Fruit fly (Drosophila melanogaster) whole organism, embryonic: ENCODE measurements around the gene Setx.
A peak's percentile ranks its signal among the peaks of the same experiment; 100 is the strongest.

Source experiments
- C15 ChIP-seq: fragments of 200-800 bp; sonication (Bioruptor generic); IDR thresholded peaks from 3 replicates; pipeline ENCODE4 v1.3.6; 2022; ENCODE audit warnings: missing biosample characterization, missing genetic modification characterization
- CG10267 ChIP-seq: fragments of 200-800 bp; sonication (Bioruptor generic); optimal IDR thresholded peaks from 2 replicates; lab custom pipeline; 2018; ENCODE audit warnings: missing biosample characterization, mild to moderate bottlenecking, missing genetic modification characterization, moderate library complexity
- CG10431 ChIP-seq: fragments of 200-800 bp; sonication (Bioruptor generic); optimal IDR thresholded peaks from 3 replicates; lab custom pipeline; 2018; ENCODE audit warnings: missing biosample characterization, mild to moderate bottlenecking, missing genetic modification characterization
- CG11560 ChIP-seq: fragments of 200-800 bp; sonication (Bioruptor generic); IDR thresholded peaks from 3 replicates; pipeline ENCODE4 v1.3.6; 2022; ENCODE audit warnings: missing biosample characterization, missing genetic modification characterization
- CG11723 ChIP-seq: fragments of 200-800 bp; sonication (Bioruptor generic); optimal IDR thresholded peaks from 2 replicates; lab custom pipeline; 2017; ENCODE audit warnings: missing biosample characterization, mild to moderate bottlenecking, missing genetic modification characterization
- CG12104 ChIP-seq: fragments of 200-800 bp; sonication (Bioruptor generic); optimal IDR thresholded peaks from 3 replicates; lab custom pipeline; 2016; ENCODE audit warnings: missing biosample characterization, missing genetic modification characterization
- CG13424 ChIP-seq: fragments of 200-800 bp; sonication (Bioruptor generic); optimal IDR thresholded peaks from 2 replicates; lab custom pipeline; 2019; ENCODE audit warnings: missing biosample characterization, mild to moderate bottlenecking, missing genetic modification characterization, moderate library complexity
- CG13775 ChIP-seq: fragments of 200-800 bp; sonication (Bioruptor generic); optimal IDR thresholded peaks from 3 replicates; lab custom pipeline; 2017; ENCODE audit warnings: missing biosample characterization, mild to moderate bottlenecking, missing genetic modification characterization
- CG14050 ChIP-seq: fragments of 200-800 bp; sonication (Bioruptor generic); IDR thresholded peaks from 3 replicates; pipeline ENCODE4 v1.3.6; 2022; ENCODE audit warnings: missing biosample characterization, missing genetic modification characterization
- CG17829 ChIP-seq: fragments of 200-800 bp; optimal IDR thresholded peaks from 2 replicates; lab custom pipeline; 2019; ENCODE audit warnings: missing biosample characterization, mild to moderate bottlenecking, missing genetic modification characterization, moderate library complexity
- CG18011 ChIP-seq: fragments of 200-800 bp; sonication (Bioruptor generic); optimal IDR thresholded peaks from 2 replicates; lab custom pipeline; 2017; ENCODE audit warnings: missing biosample characterization, missing genetic modification characterization, mild to moderate bottlenecking, moderate library complexity, missing genotype
- CG18599 ChIP-seq: fragments of 200-800 bp; sonication (Bioruptor generic); optimal IDR thresholded peaks from 3 replicates; lab custom pipeline; 2017; ENCODE audit warnings: missing biosample characterization, missing genetic modification characterization, mild to moderate bottlenecking, moderate library complexity, missing genetic modification reagents
- CG2116 ChIP-seq: fragments of 200-800 bp; sonication (Bioruptor generic); optimal IDR thresholded peaks from 3 replicates; lab custom pipeline; 2018; ENCODE audit warnings: missing biosample characterization, mild to moderate bottlenecking, missing genetic modification characterization
- CG2875 ChIP-seq: fragments of 200-800 bp; sonication (Bioruptor generic); optimal IDR thresholded peaks from 2 replicates; lab custom pipeline; 2017; ENCODE audit warnings: missing biosample characterization, mild to moderate bottlenecking, missing genetic modification characterization, missing genetic modification reagents
- CG31365 ChIP-seq: fragments of 200-800 bp; sonication (Bioruptor generic); optimal IDR thresholded peaks from 2 replicates; lab custom pipeline; 2018; ENCODE audit warnings: missing biosample characterization, mild to moderate bottlenecking, missing genetic modification characterization
- CG31388 ChIP-seq: fragments of 200-800 bp; sonication (Bioruptor generic); optimal IDR thresholded peaks from 2 replicates; lab custom pipeline; 2016; ENCODE audit warnings: missing biosample characterization, missing genetic modification characterization
- CG31441 ChIP-seq: fragments of 200-800 bp; sonication (Bioruptor generic); IDR thresholded peaks from 2 replicates; pipeline ENCODE4 v1.3.6; 2022; ENCODE audit warnings: missing biosample characterization, missing genetic modification characterization
- CG32772 ChIP-seq: fragments of 200-800 bp; sonication (Bioruptor generic); IDR thresholded peaks from 2 replicates; pipeline ENCODE4 v1.3.6; 2022; ENCODE audit warnings: missing biosample characterization, missing genetic modification characterization
- CG3847 ChIP-seq: fragments of 200-800 bp; sonication (Bioruptor generic); IDR thresholded peaks from 2 replicates; pipeline ENCODE4 v1.3.6; 2022; ENCODE audit warnings: missing biosample characterization, missing genetic modification characterization
- CG6272 ChIP-seq: fragments of 200-800 bp; sonication (Bioruptor generic); IDR thresholded peaks from 2 replicates; pipeline ENCODE4 v1.3.6; 2022; ENCODE audit warnings: missing biosample characterization, missing genetic modification characterization
- CG7928 ChIP-seq: fragments of 200-800 bp; sonication (Bioruptor generic); optimal IDR thresholded peaks from 2 replicates; lab custom pipeline; 2017; ENCODE audit warnings: missing biosample characterization, mild to moderate bottlenecking, missing genetic modification characterization
- CG8388 ChIP-seq: fragments of 200-800 bp; sonication (Bioruptor generic); optimal IDR thresholded peaks from 2 replicates; lab custom pipeline; 2019; ENCODE audit warnings: missing biosample characterization, mild to moderate bottlenecking, missing genetic modification characterization, moderate library complexity
- CG9215 ChIP-seq: fragments of 200-800 bp; sonication (Bioruptor generic); IDR thresholded peaks from 2 replicates; pipeline ENCODE4 v1.3.6; 2022; ENCODE audit warnings: missing biosample characterization, missing genetic modification characterization
- Chrac-16 ChIP-seq: fragments of 200-800 bp; sonication (Bioruptor generic); optimal IDR thresholded peaks from 3 replicates; lab custom pipeline; 2016; ENCODE audit warnings: missing biosample characterization, missing genetic modification characterization
- CrebB ChIP-seq: fragments of 200-800 bp; sonication (Bioruptor generic); optimal IDR thresholded peaks from 3 replicates; lab custom pipeline; 2018; ENCODE audit warnings: missing biosample characterization, mild to moderate bottlenecking, missing genetic modification characterization
- Dek ChIP-seq: fragments of 200-800 bp; sonication (Bioruptor generic); optimal IDR thresholded peaks from 3 replicates; lab custom pipeline; 2019; ENCODE audit warnings: missing biosample characterization, mild to moderate bottlenecking, missing genetic modification characterization, moderate library complexity
- Doc2 ChIP-seq: fragments of 200-800 bp; sonication (Bioruptor generic); IDR thresholded peaks from 2 replicates; pipeline ENCODE4 v1.3.6; 2022; ENCODE audit warnings: missing biosample characterization, missing genetic modification characterization
- E2f1 ChIP-seq: fragments of 200-800 bp; sonication (Bioruptor generic); IDR thresholded peaks from 2 replicates; pipeline ENCODE4 v1.3.6; 2022; ENCODE audit warnings: missing biosample characterization, missing genetic modification characterization
- Gsc ChIP-seq: fragments of 200-800 bp; sonication (Bioruptor generic); IDR thresholded peaks from 2 replicates; pipeline ENCODE4 v1.3.6; 2022; ENCODE audit warnings: missing biosample characterization, missing genetic modification characterization
- HHEX ChIP-seq: fragments of 200-800 bp; sonication (Bioruptor generic); optimal IDR thresholded peaks from 3 replicates; lab custom pipeline; 2017; ENCODE audit warnings: missing biosample characterization, mild to moderate bottlenecking, missing genetic modification characterization, missing genetic modification reagents
- NFAT ChIP-seq: fragments of 200-800 bp; sonication (Bioruptor generic); IDR thresholded peaks from 2 replicates; pipeline ENCODE4 v1.3.6; 2022; ENCODE audit warnings: missing biosample characterization, missing genetic modification characterization
- Neu2 ChIP-seq: fragments of 200-800 bp; sonication (Bioruptor generic); optimal IDR thresholded peaks from 3 replicates; lab custom pipeline; 2016; ENCODE audit warnings: missing biosample characterization, missing genetic modification characterization, borderline replicate concordance
- Scr ChIP-seq: fragments of 200-800 bp; sonication (Bioruptor generic); IDR thresholded peaks from 2 replicates; pipeline ENCODE4 v1.3.6; 2022; ENCODE audit warnings: missing biosample characterization, missing genetic modification characterization; ENCODE audit not compliant: partially characterized antibody
- Sry-δ ChIP-seq: fragments of 200-800 bp; sonication (Bioruptor generic); optimal IDR thresholded peaks from 2 replicates; lab custom pipeline; 2016; ENCODE audit warnings: missing biosample characterization, missing genetic modification characterization
- Stat92E ChIP-seq, 3 experiments: fragments of >200 bp in 2 of 3; fragments of 200-800 bp in 1 of 3; sonication (Bioruptor generic) in 1 of 3; optimal IDR thresholded peaks; 2 replicates each; lab custom pipeline; 2017 to 2019; ENCODE audit warnings: missing biosample characterization in 3 of 3, missing genetic modification characterization in 3 of 3, mild to moderate bottlenecking in 1 of 3, moderate library complexity in 1 of 3
- aop ChIP-seq: fragments of 200-800 bp; sonication (Bioruptor generic); IDR thresholded peaks from 2 replicates; pipeline ENCODE4 v1.3.6; 2022; ENCODE audit warnings: missing biosample characterization, missing genetic modification characterization
- ap ChIP-seq: fragments of 200-800 bp; sonication (Bioruptor generic); IDR thresholded peaks from 2 replicates; pipeline ENCODE4 v1.3.6; 2022; ENCODE audit warnings: missing biosample characterization, missing genetic modification characterization
- ara ChIP-seq: fragments of 200-800 bp; sonication (Bioruptor generic); IDR thresholded peaks from 2 replicates; pipeline ENCODE4 v1.3.6; 2022; ENCODE audit warnings: missing biosample characterization, missing genetic modification characterization
- caup ChIP-seq: fragments of 200-800 bp; sonication (Bioruptor generic); optimal IDR thresholded peaks from 3 replicates; lab custom pipeline; 2017; ENCODE audit warnings: missing biosample characterization, mild to moderate bottlenecking, missing genetic modification characterization, moderate library complexity; ENCODE audit not compliant: severe bottlenecking
- dm ChIP-seq: fragments of 200-800 bp; sonication (Bioruptor generic); optimal IDR thresholded peaks from 3 replicates; lab custom pipeline; 2016; ENCODE audit warnings: missing biosample characterization, missing genetic modification characterization
- gcm2 ChIP-seq: fragments of 200-800 bp; sonication (Bioruptor generic); optimal IDR thresholded peaks from 2 replicates; lab custom pipeline; 2016; ENCODE audit warnings: missing biosample characterization, missing genetic modification characterization
- ind ChIP-seq: fragments of 200-800 bp; sonication (Bioruptor generic); optimal IDR thresholded peaks from 3 replicates; lab custom pipeline; 2016; ENCODE audit warnings: missing biosample characterization, missing genetic modification characterization
- jing ChIP-seq: fragments of 200-800 bp; sonication (Bioruptor generic); optimal IDR thresholded peaks from 2 replicates; lab custom pipeline; 2018; ENCODE audit warnings: missing biosample characterization, mild to moderate bottlenecking, missing genetic modification characterization
- nom ChIP-seq: fragments of 200-800 bp; sonication (Bioruptor generic); optimal IDR thresholded peaks from 2 replicates; lab custom pipeline; 2017; ENCODE audit warnings: missing biosample characterization, missing genetic modification characterization, mild to moderate bottlenecking, moderate library complexity, missing genetic modification reagents
- pb ChIP-seq: fragments of 200-800 bp; sonication (Bioruptor generic); optimal IDR thresholded peaks from 3 replicates; lab custom pipeline; 2016; ENCODE audit warnings: missing biosample characterization, missing genetic modification characterization
- pho ChIP-seq: fragments of 200-800 bp; sonication (Bioruptor generic); optimal IDR thresholded peaks from 2 replicates; lab custom pipeline; 2016; ENCODE audit warnings: missing biosample characterization, missing genetic modification characterization
- psq ChIP-seq: fragments of 200-800 bp; sonication (Bioruptor generic); optimal IDR thresholded peaks from 2 replicates; lab custom pipeline; 2017; ENCODE audit warnings: missing biosample characterization, missing genetic modification characterization
- so ChIP-seq: fragments of 200-800 bp; sonication (Bioruptor generic); IDR thresholded peaks from 3 replicates; pipeline ENCODE4 v1.3.6; 2022; ENCODE audit warnings: missing biosample characterization, missing genetic modification characterization
- sob ChIP-seq: fragments of 200-800 bp; sonication (Bioruptor generic); IDR thresholded peaks from 2 replicates; pipeline ENCODE4 v1.3.6; 2022; ENCODE audit warnings: missing biosample characterization, missing genetic modification characterization
- ssp ChIP-seq: fragments of 200-800 bp; sonication (Bioruptor generic); IDR thresholded peaks from 2 replicates; pipeline ENCODE4 v1.3.6; 2022; ENCODE audit warnings: missing biosample characterization, missing genetic modification characterization
- zf30C ChIP-seq: fragments of 200-800 bp; sonication (Bioruptor generic); optimal IDR thresholded peaks from 3 replicates; lab custom pipeline; 2018; ENCODE audit warnings: missing biosample characterization, mild to moderate bottlenecking, missing genetic modification characterization

Setx gene

DNA sequence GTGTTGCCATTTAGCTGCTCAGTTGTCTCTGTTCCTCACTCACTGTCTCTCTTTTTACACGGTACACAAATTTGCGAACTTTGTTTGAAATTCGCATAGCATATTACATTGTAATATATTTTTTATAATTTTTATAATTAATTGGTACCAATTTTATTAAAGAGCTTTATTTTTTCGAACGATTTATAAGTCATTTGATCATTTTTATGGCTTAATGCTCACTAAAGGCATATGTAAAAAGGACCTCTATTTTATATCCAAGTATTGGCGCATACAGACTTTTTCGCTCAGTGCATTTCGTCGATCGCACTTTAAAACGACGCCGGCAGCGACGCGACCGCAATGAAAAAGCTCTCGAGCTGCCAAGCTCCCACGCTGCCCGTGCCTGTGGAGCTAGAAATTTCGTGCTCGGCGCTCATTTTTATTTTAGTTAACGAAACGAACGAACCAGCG lies 41.2 kb downstream of the Setx start (continued):
- no peak for TF ChIP-seq Neu2 (GFP tag; lab: Kevin White, UChicago)
- TF ChIP-seq CG32772 (GFP tag; lab: Robert Waterston, UW), result peak; percentile 90
- TF ChIP-seq ind (GFP tag; lab: Kevin White, UChicago), result peak; percentile 96
- TF ChIP-seq Sry-δ, result peak; percentile 28
- peak; percentile 97 for TF ChIP-seq HHEX (GFP tag; lab: Kevin White, UChicago)
- TF ChIP-seq CG3847 (GFP tag; lab: Robert Waterston, UW), result peak; percentile 98
- peak; percentile 86 for TF ChIP-seq pho (GFP tag; lab: Kevin White, UChicago)
- TF ChIP-seq Stat92E (GFP tag; optimal IDR thresholded peaks at IDR 0.05; lab: Kevin White, UChicago), result peak in 1 of 3 experiments; percentile 83
- TF ChIP-seq C15, result peak; percentile 85
- peak; percentile 98 for TF ChIP-seq caup (GFP tag; lab: Kevin White, UChicago)
- peak; percentile 55 for TF ChIP-seq dm (GFP tag; lab: Kevin White, UChicago)
- peak; percentile 90 for TF ChIP-seq CrebB (tag; lab: Kevin White, UChicago)
- TF ChIP-seq jing (GFP tag; lab: Kevin White, UChicago), result peak; percentile 69
- peak; percentile 46 for TF ChIP-seq CG31365 (tag; lab: Kevin White, UChicago)
- no peak for TF ChIP-seq Scr (GFP tag; lab: Robert Waterston, UW)
- TF ChIP-seq E2f1 (GFP tag; lab: Robert Waterston, UW), result peak; percentile 91
- TF ChIP-seq CG12104 (GFP tag; lab: Kevin White, UChicago), result peak; percentile 95
- peak; percentile 69 for TF ChIP-seq ara
- no peak for TF ChIP-seq nom (GFP tag; lab: Kevin White, UChicago)
- peak; percentile 95 for TF ChIP-seq CG13424
- peak; percentile 86 for TF ChIP-seq CG8388
- TF ChIP-seq so (GFP tag; lab: Robert Waterston, UW), result peak; percentile 96
- TF ChIP-seq CG2875, result peak; percentile 72
- TF ChIP-seq CG9215, result peak; percentile 96
- no peak for TF ChIP-seq aop (GFP tag; lab: Robert Waterston, UW)
- TF ChIP-seq pb (GFP tag; lab: Kevin White, UChicago), result peak; percentile 60
- TF ChIP-seq NFAT, result peak; percentile 92
- peak; percentile 83 for TF ChIP-seq CG18011 (GFP tag; lab: Kevin White, UChicago)
- TF ChIP-seq CG17829 (tag; lab: Kevin White, UChicago), result peak; percentile 87
- peak; percentile 92 for TF ChIP-seq CG31441 (GFP tag; lab: Robert Waterston, UW)
- no peak for TF ChIP-seq CG10431 (GFP tag; lab: Kevin White, UChicago)
- peak; percentile 99 for TF ChIP-seq Dek (tag; lab: Kevin White, UChicago)
- TF ChIP-seq ssp (GFP tag; lab: Robert Waterston, UW), result peak; percentile 84
- peak; percentile 89 for TF ChIP-seq CG14050 (GFP tag; lab: Robert Waterston, UW)
- peak; percentile 55 for TF ChIP-seq Gsc (GFP tag; lab: Robert Waterston, UW)
- TF ChIP-seq CG13775 (GFP tag; lab: Kevin White, UChicago), result peak; percentile 96
- peak; percentile 97 for TF ChIP-seq sob (GFP tag; lab: Robert Waterston, UW)
- peak; percentile 81 for TF ChIP-seq psq (GFP tag; lab: Kevin White, UChicago)
- peak; percentile 69 for TF ChIP-seq gcm2 (GFP tag; lab: Kevin White, UChicago)
- TF ChIP-seq CG10267 (tag; lab: Kevin White, UChicago), result peak; percentile 76
- TF ChIP-seq Chrac-16 (GFP tag; lab: Kevin White, UChicago), result peak; percentile 93
- peak; percentile 90 for TF ChIP-seq CG6272 (GFP tag; lab: Robert Waterston, UW)
- peak; percentile 92 for TF ChIP-seq zf30C (GFP tag; lab: Kevin White, UChicago)
- TF ChIP-seq CG31388, result peak; percentile 79
- TF ChIP-seq CG7928 (GFP tag; lab: Kevin White, UChicago), result peak; percentile 79
- TF ChIP-seq Doc2 (GFP tag; lab: Robert Waterston, UW), result peak; percentile 83
- TF ChIP-seq CG11723 (GFP tag; lab: Kevin White, UChicago), result peak; percentile 92
- TF ChIP-seq CG11560 (tag; lab: Robert Waterston, UW), result peak; percentile 89
- peak; percentile 87 for TF ChIP-seq ap (GFP tag; lab: Robert Waterston, UW)
- TF ChIP-seq CG2116 (GFP tag; lab: Kevin White, UChicago), result peak; percentile 78
- TF ChIP-seq CG18599 (GFP tag; lab: Kevin White, UChicago), result peak; percentile 99
